Worm (Caenorhabditis elegans) whole organism, mixed stage, embryonic: ENCODE measurements around the gene srsx-33.

Experiments used
- M03D4.4 ChIP-seq: sonication (generic microtip); optimal IDR thresholded peaks from 2 replicates; lab custom pipeline; 2017; ENCODE audit warnings: mild to moderate bottlenecking, missing genetic modification characterization, missing compliant biosample characterization
- blmp-1 ChIP-seq: fragments of 150-350 bp; optimal IDR thresholded peaks from 2 replicates; lab custom pipeline; 2014; ENCODE audit warnings: missing biosample characterization, missing genetic modification characterization
- elt-1 ChIP-seq: sonication (generic microtip); optimal IDR thresholded peaks from 2 replicates; lab custom pipeline; 2017; ENCODE audit warnings: missing genetic modification characterization, mild to moderate bottlenecking, missing compliant biosample characterization, antibody characterized with exemption, moderate library complexity, borderline replicate concordance; ENCODE audit not compliant: insufficient read depth
- elt-3 ChIP-seq: fragments of 150-350 bp; optimal IDR thresholded peaks from 2 replicates; lab custom pipeline; 2014; ENCODE audit warnings: missing biosample characterization, missing genetic modification characterization
- lin-32 ChIP-seq: fragments of 200-800 bp; sonication (Bioruptor generic); optimal IDR thresholded peaks from 2 replicates; lab custom pipeline; 2018; ENCODE audit warnings: mild to moderate bottlenecking, missing genetic modification characterization, missing compliant biosample characterization
- mab-5 ChIP-seq: fragments of 150-350 bp; optimal IDR thresholded peaks from 2 replicates; lab custom pipeline; 2014; ENCODE audit warnings: missing biosample characterization, missing genetic modification characterization
- nhr-237 ChIP-seq: fragments of 150-350 bp; optimal IDR thresholded peaks from 2 replicates; lab custom pipeline; 2014; ENCODE audit warnings: missing biosample characterization, missing genetic modification characterization
- nhr-28 ChIP-seq: fragments of 150-350 bp; optimal IDR thresholded peaks from 2 replicates; lab custom pipeline; 2014; ENCODE audit warnings: missing biosample characterization, missing genetic modification characterization
- sem-2 ChIP-seq: fragments of 200-800 bp; sonication (Bioruptor generic); optimal IDR thresholded peaks from 2 replicates; lab custom pipeline; 2018; ENCODE audit warnings: mild to moderate bottlenecking, missing genetic modification characterization, missing compliant biosample characterization
- snpc-4 ChIP-seq: fragments of 150-350 bp; optimal IDR thresholded peaks from 2 replicates; lab custom pipeline; 2014; ENCODE audit warnings: missing biosample characterization, missing genetic modification characterization
- tbx-8 ChIP-seq: fragments of 200-800 bp; sonication (Bioruptor generic); optimal IDR thresholded peaks from 2 replicates; lab custom pipeline; 2018; ENCODE audit warnings: mild to moderate bottlenecking, missing genetic modification characterization, moderate library complexity, missing compliant biosample characterization
- unc-62 ChIP-seq: fragments of 150-350 bp; optimal IDR thresholded peaks from 2 replicates; lab custom pipeline; 2014; ENCODE audit warnings: missing biosample characterization, missing genetic modification reagents, missing genetic modification characterization
- ztf-11 ChIP-seq: fragments of 150-350 bp; optimal IDR thresholded peaks from 2 replicates; lab custom pipeline; 2014; ENCODE audit warnings: missing biosample characterization, missing genetic modification characterization

DNA sequence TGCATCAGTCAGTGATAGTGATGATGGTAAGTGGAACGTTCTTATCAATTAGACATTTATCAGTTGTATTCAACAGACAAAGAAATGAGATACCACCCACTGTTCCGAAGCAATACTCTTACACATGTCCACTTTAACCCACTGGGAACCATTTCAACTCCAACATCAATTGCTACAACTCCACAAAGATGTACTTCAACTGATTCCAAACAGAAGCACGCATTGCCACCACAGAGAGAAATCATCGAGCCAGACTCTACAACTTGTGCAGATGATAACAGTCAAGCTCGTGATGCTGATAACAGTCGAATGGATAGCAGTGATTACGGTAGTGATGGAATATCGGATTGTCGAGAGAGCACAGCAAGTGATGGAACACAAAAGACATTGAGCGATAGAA lies 16.5 kb downstream of the srsx-33 start:
- TF ChIP-seq sem-2 (GFP tag; lab: Kevin White, UChicago) (no peak), lin-32 (no peak), unc-62 (GFP tag; lab: Kevin White, UChicago) (no peak), M03D4.4 (no peak), ztf-11 (tag; lab: Kevin White, UChicago) (no peak), nhr-237 (no peak), mab-5 (tag; lab: Kevin White, UChicago) (no peak), tbx-8 (GFP tag; lab: Kevin White, UChicago) (no peak), snpc-4 (tag; lab: Kevin White, UChicago) (no peak), nhr-28 (tag; lab: Kevin White, UChicago) (no peak), elt-3 (no peak), elt-1 (no peak), blmp-1 (tag; lab: Kevin White, UChicago) (no peak)
